Fruit fly (Drosophila melanogaster) whole organism, wandering third instar larva: ENCODE measurements around the gene CG5326.

Source experiments
- Abd-B ChIP-seq: fragments of >200 bp; optimal IDR thresholded peaks from 2 replicates; lab custom pipeline; 2017; ENCODE audit warnings: missing biosample characterization, missing genetic modification characterization
- GATAd ChIP-seq: sonication (Bioruptor generic); optimal IDR thresholded peaks from 2 replicates; lab custom pipeline; 2016; ENCODE audit warnings: missing biosample characterization, missing genetic modification characterization
- Hr83 ChIP-seq: fragments of 200-300 bp; sonication (Bioruptor generic); optimal IDR thresholded peaks from 2 replicates; lab custom pipeline; 2016; ENCODE audit warnings: missing biosample characterization, mild to moderate bottlenecking, missing genetic modification characterization, moderate library complexity; ENCODE audit not compliant: poor library complexity, severe bottlenecking
- Mio ChIP-seq: sonication (Bioruptor generic); optimal IDR thresholded peaks from 2 replicates; lab custom pipeline; 2016; ENCODE audit warnings: missing biosample characterization, missing genetic modification characterization
- N ChIP-seq: fragments of >200 bp; optimal IDR thresholded peaks from 2 replicates; lab custom pipeline; 2018; ENCODE audit warnings: missing biosample characterization, missing external identifiers, missing genetic modification characterization
- OdsH ChIP-seq: fragments of 200-800 bp; sonication (Bioruptor generic); optimal IDR thresholded peaks from 2 replicates; lab custom pipeline; 2016; ENCODE audit warnings: missing biosample characterization, mild to moderate bottlenecking, missing genetic modification characterization
- Vsx2 ChIP-seq: fragments of 200-300, 225-300 bp; sonication (Bioruptor generic); optimal IDR thresholded peaks from 2 replicates; lab custom pipeline; 2018; ENCODE audit warnings: missing biosample characterization, missing genetic modification characterization; ENCODE audit not compliant: partially characterized antibody
- pan ChIP-seq: fragments of >200 bp; optimal IDR thresholded peaks from 2 replicates; lab custom pipeline; 2017
- usp ChIP-seq: fragments of >200 bp; optimal IDR thresholded peaks from 2 replicates; lab custom pipeline; 2017; ENCODE audit warnings: missing biosample characterization, missing genetic modification characterization

DNA sequence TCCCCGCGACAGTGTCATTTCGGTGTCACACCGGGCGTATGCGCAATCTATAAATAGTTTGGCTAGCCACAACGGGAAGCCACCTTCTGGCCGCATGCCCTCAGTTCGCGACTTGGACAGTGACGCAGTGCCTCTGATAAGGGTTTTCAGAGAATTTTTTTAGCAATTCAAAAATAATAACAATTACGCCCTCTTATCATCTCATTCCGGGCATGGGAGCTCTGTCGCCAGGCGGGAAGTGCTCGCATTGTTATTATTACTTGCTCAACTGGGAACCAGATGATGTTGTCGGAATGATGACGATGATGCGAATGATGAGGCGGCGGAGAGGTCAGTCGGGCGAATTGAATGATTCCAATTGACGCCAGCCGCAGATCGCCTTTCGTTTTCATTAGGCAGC is 16.9 kb downstream of the CG5326 start:
- TF ChIP-seq Mio (GFP tag; lab: Kevin White, UChicago) (no peak), GATAd (GFP tag; lab: Kevin White, UChicago) (no peak), usp (GFP tag; lab: Kevin White, UChicago) (no peak), Abd-B (no peak), OdsH (GFP tag; lab: Kevin White, UChicago) (no peak), Vsx2 (peak; percentile 17), Hr83 (peak; percentile 9), pan (lab: Kevin White, UChicago) (no peak), N (GFP tag; lab: Kevin White, UChicago) (no peak)
